Worm (Caenorhabditis elegans): ENCODE data around the gene F55B11.5.

ce11 chrIV:14430853-14431252, 3.4 kb downstream of the F55B11.5 start, which contains the start of gene F55B11.4:
- no peak for TF ChIP-seq lir-3 (tag; optimal IDR thresholded peaks at IDR 0.05; ENCODE audit: poor library complexity)
- TF ChIP-seq ceh-82 (tag; optimal IDR thresholded peaks at IDR 0.05): no peak
- no peak for TF ChIP-seq fkh-4 (tag; optimal IDR thresholded peaks at IDR 0.05; ENCODE audit: borderline replicate concordance)
- TF ChIP-seq lsy-2 (tag; optimal IDR thresholded peaks at IDR 0.05): no peak
- TF ChIP-seq unc-98 (GFP tag; IDR thresholded peaks at IDR 0.05): no peak
- TF ChIP-seq lin-13 (GFP tag; optimal IDR thresholded peaks at IDR 0.05): no peak
- TF ChIP-seq ama-1 (optimal IDR thresholded peaks at IDR 0.05): no peak
- no peak for TF ChIP-seq Y116A8C.19 (tag; optimal IDR thresholded peaks at IDR 0.05; ENCODE audit: borderline replicate concordance)
- no peak for TF ChIP-seq lin-15B (tag; optimal IDR thresholded peaks at IDR 0.05)
- TF ChIP-seq alr-1 (tag; optimal IDR thresholded peaks at IDR 0.05; ENCODE audit: borderline replicate concordance): no peak
- TF ChIP-seq snpc-4 (tag; optimal IDR thresholded peaks at IDR 0.05): no peak
- no peak for TF ChIP-seq nhr-28 (tag; optimal IDR thresholded peaks at IDR 0.05)

Measured in whole organism, L1 larva.